Worm (Caenorhabditis elegans): ENCODE measurements around the gene F26F2.8.

DNA sequence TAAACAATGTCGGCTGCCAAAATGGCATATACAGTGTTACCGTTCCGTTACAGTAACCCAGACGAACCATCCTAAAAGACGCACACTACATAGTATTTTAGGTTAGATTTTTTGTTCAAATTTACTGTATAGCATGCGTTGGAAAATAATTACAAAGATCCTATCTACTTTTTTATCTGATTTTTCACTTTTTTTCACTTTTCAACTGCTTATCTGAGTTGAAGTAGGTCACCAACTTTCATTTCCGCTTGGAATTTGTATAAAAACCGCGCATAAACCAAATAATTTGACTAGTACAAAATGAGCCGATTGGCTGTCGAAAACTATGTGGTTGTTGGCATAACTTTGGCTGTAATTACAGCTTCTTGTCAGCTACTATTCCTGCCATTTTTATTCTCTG, 20.4 kb downstream of the F26F2.8 start, which contains the start of gene col-163:
- no peak for TF ChIP-seq grh-1 (GFP tag; IDR thresholded peaks at IDR 0.05)
- TF ChIP-seq lin-35 (GFP tag; optimal IDR thresholded peaks at IDR 0.05): no peak
- no peak for TF ChIP-seq lin-13 (GFP tag; optimal IDR thresholded peaks at IDR 0.05)
- TF ChIP-seq mep-1 (tag; optimal IDR thresholded peaks at IDR 0.05): no peak
- no peak for TF ChIP-seq aly-2 (tag; optimal IDR thresholded peaks at IDR 0.05)
- no peak for TF ChIP-seq hpl-2 (GFP tag; optimal IDR thresholded peaks at IDR 0.05)
- TF ChIP-seq C34B4.2 (tag; optimal IDR thresholded peaks at IDR 0.05): no peak
- TF ChIP-seq unc-98 (GFP tag; IDR thresholded peaks at IDR 0.05): no peak
